Fruit fly (Drosophila melanogaster): ENCODE results near the gene CG3288.
A peak's percentile ranks its signal among the peaks of the same experiment; 100 is the strongest.

CG3288 gene

DNA sequence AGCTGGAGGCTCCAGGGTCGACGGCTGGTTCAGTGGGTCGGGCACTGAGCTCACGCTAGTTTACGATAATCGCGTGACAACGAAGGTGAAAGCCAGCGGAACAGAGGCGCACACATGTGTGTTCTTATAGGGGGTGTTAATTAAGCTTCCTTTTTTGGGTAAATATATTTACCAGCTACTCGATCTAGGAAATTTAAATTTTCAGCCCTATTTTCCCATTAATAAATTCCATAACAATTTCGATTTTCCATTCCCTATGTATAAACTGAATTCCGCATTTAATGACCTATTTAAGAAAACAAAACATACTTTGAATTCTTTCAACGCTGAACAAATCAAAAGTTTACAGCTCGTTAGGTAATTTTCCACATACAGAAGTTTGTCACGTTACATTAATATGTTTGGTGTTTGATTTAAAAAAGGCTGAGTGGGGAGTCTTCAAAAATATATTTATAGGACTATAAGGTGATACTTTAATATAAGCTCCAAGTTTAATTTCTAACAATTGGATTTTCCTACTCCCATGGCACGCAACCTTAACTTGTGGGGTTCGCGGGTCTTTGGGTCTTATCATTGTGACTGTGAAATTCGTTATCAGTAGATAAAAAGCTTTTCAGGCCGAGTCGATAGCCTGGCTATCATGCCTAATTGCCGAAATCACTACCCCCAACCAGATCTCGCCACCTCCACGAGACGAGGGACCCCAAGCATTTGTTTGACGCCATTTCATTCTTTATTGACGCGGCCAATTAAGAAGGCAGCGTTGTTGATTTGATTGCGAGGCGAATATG, 1.3 kb downstream of the CG3288 start, which contains the start of gene CG13255 (continued):
- no peak for TF ChIP-seq luna (GFP tag; optimal IDR thresholded peaks at IDR 0.05)
- TF ChIP-seq salm (tag; optimal IDR thresholded peaks at IDR 0.05), result no peak
- TF ChIP-seq kni (GFP tag; optimal IDR thresholded peaks at IDR 0.05), result no peak
- TF ChIP-seq CG16815 (GFP tag; optimal IDR thresholded peaks at IDR 0.05), result peak; percentile 29
- TF ChIP-seq jigr1 (GFP tag; IDR thresholded peaks at IDR 0.05), result no peak
- TF ChIP-seq Ravus (GFP tag; IDR thresholded peaks at IDR 0.05), result no peak
- TF ChIP-seq her (GFP tag; optimal IDR thresholded peaks at IDR 0.05), result no peak
- no peak for TF ChIP-seq otp (GFP tag; IDR thresholded peaks at IDR 0.05)
- TF ChIP-seq CG10654 (GFP tag; optimal IDR thresholded peaks at IDR 0.05), result no peak
- TF ChIP-seq gcm (GFP tag; optimal IDR thresholded peaks at IDR 0.05), result no peak
- TF ChIP-seq slp2 (GFP tag; optimal IDR thresholded peaks at IDR 0.05), result peak; percentile 14
- TF ChIP-seq CG9215 (GFP tag; IDR thresholded peaks at IDR 0.05), result peak; percentile 36; the same call in 1 of the 2 replicates
- TF ChIP-seq Bgb (GFP tag; IDR thresholded peaks at IDR 0.05; ENCODE audit: partially characterized antibody), result no peak
- no peak; the same call in 1 of the 2 replicates for TF ChIP-seq lmd (GFP tag; IDR thresholded peaks at IDR 0.05)
- TF ChIP-seq dmrt11E (tag; optimal IDR thresholded peaks at IDR 0.05), result no peak
- TF ChIP-seq al (GFP tag; IDR thresholded peaks at IDR 0.05), result 0 out of 2 replicates have a peak, but pooled peaks have one; percentile 25
- TF ChIP-seq CG33557 (GFP tag; optimal IDR thresholded peaks at IDR 0.05), result no peak
- peak; percentile 1 for TF ChIP-seq CG1792 (GFP tag; optimal IDR thresholded peaks at IDR 0.05)
- TF ChIP-seq ewg (GFP tag; optimal IDR thresholded peaks at IDR 0.05), result no peak
- TF ChIP-seq psq (GFP tag; optimal IDR thresholded peaks at IDR 0.05), result no peak
- TF ChIP-seq CG10543 (GFP tag; optimal IDR thresholded peaks at IDR 0.05), result peak; percentile 48
- no peak for TF ChIP-seq Scr (GFP tag; IDR thresholded peaks at IDR 0.05; ENCODE audit: partially characterized antibody)
- no peak for TF ChIP-seq wdn (GFP tag; IDR thresholded peaks at IDR 0.05)
- no peak for TF ChIP-seq ems (GFP tag; optimal IDR thresholded peaks at IDR 0.05)
- no peak for TF ChIP-seq chm (GFP tag; IDR thresholded peaks at IDR 0.05)
- no peak for TF ChIP-seq yki (optimal IDR thresholded peaks at IDR 0.05)
- no peak for TF ChIP-seq caup (GFP tag; optimal IDR thresholded peaks at IDR 0.05; ENCODE audit: severe bottlenecking)
- TF ChIP-seq dimm (GFP tag; IDR thresholded peaks at IDR 0.05), result no peak
- no peak for TF ChIP-seq Drgx (GFP tag; IDR thresholded peaks at IDR 0.05)
- no peak for TF ChIP-seq hth (optimal IDR thresholded peaks at IDR 0.05)
- TF ChIP-seq D19B (GFP tag; optimal IDR thresholded peaks at IDR 0.05), result peak; percentile 55
- no peak for TF ChIP-seq E2f2 (GFP tag; IDR thresholded peaks at IDR 0.05)
- TF ChIP-seq CG4707 (GFP tag; optimal IDR thresholded peaks at IDR 0.05), result no peak
- peak; percentile 54 for TF ChIP-seq sens (GFP tag)
- TF ChIP-seq sna (GFP tag; IDR thresholded peaks at IDR 0.05; ENCODE audit: partially characterized antibody), result no peak
- TF ChIP-seq ssp (GFP tag; IDR thresholded peaks at IDR 0.05), result no peak
- TF ChIP-seq Jarid2 (GFP tag; optimal IDR thresholded peaks at IDR 0.05), result peak; percentile 5
- no peak for TF ChIP-seq pzg (GFP tag; optimal IDR thresholded peaks at IDR 0.05)
- no peak for TF ChIP-seq Opbp (GFP tag; IDR thresholded peaks at IDR 0.05; ENCODE audit: partially characterized antibody)
- no peak for TF ChIP-seq CG17186 (GFP tag; optimal IDR thresholded peaks at IDR 0.05)
- TF ChIP-seq bbx (GFP tag; IDR thresholded peaks at IDR 0.05; ENCODE audit: partially characterized antibody), result no peak
- TF ChIP-seq CG4820 (GFP tag; optimal IDR thresholded peaks at IDR 0.05), result no peak
- TF ChIP-seq CG18476 (GFP tag; optimal IDR thresholded peaks at IDR 0.05), result no peak
- TF ChIP-seq chn (GFP tag; optimal IDR thresholded peaks at IDR 0.05), result no peak
- peak; percentile 37 for TF ChIP-seq PHDP (tag; optimal IDR thresholded peaks at IDR 0.05)
- TF ChIP-seq CG17612 (GFP tag; IDR thresholded peaks at IDR 0.05), result no peak
- no peak for TF ChIP-seq pb (GFP tag; optimal IDR thresholded peaks at IDR 0.05)
- TF ChIP-seq CG6254 (GFP tag; optimal IDR thresholded peaks at IDR 0.05), result no peak
- peak; percentile 50 for TF ChIP-seq CG4424 (GFP tag; optimal IDR thresholded peaks at IDR 0.05)
- TF ChIP-seq tgo (GFP tag; IDR thresholded peaks at IDR 0.05), result no peak
